Worm (Caenorhabditis elegans) whole organism, midembryonic: ENCODE data around the gene cyp-35A5.

Source experiments
- T22C8.4 ChIP-seq: fragments of 200-800 bp; sonication (Bioruptor generic); IDR thresholded peaks from 2 replicates; pipeline ENCODE4 v1.3.6; 2022; ENCODE audit warnings: missing genetic modification characterization, missing compliant biosample characterization
- flt-1 ChIP-seq: fragments of 200-800 bp; sonication (Bioruptor generic); IDR thresholded peaks from 2 replicates; pipeline ENCODE4 v1.3.6; 2022; ENCODE audit warnings: missing genetic modification characterization, missing compliant biosample characterization
- med-1 ChIP-seq: sonication (generic microtip); optimal IDR thresholded peaks from 2 replicates; lab custom pipeline; 2017; ENCODE audit warnings: missing genetic modification characterization, mild to moderate bottlenecking, missing compliant biosample characterization, antibody characterized with exemption, missing genetic modification reagents; ENCODE audit not compliant: insufficient read depth
- tab-1 ChIP-seq: fragments of 200-800 bp; sonication (Bioruptor generic); IDR thresholded peaks from 2 replicates; pipeline ENCODE4 v1.3.6; 2022; ENCODE audit warnings: missing genetic modification characterization, missing compliant biosample characterization
- ztf-23 ChIP-seq: fragments of 200-800 bp; sonication (Bioruptor generic); IDR thresholded peaks from 2 replicates; pipeline ENCODE4 v1.3.6; 2022; ENCODE audit warnings: missing genetic modification reagents, missing genetic modification characterization, missing compliant biosample characterization

DNA sequence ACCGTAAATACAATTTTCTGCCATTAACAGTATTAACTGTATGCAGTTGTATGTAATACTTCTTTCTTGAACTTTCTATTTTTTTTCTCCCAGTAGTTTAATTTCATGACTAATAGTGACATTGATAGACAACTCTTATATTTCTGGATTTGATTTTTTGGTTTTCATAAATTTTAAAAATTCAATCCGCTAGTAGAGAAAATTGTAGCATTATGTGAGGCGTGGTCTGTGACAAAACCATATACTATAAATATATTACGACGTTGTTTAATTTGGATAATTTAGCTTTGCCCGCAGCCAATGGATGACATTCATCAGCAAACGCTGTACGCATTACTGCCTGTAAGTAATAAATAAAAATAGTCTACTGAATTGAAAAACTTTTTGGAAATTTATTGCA lies 7.0 kb upstream of the cyp-35A5 start, which contains the start of gene srx-64:
- no peak for TF ChIP-seq med-1 (GFP tag; lab: Kevin White, UChicago)
- no peak for TF ChIP-seq tab-1 (GFP tag; lab: Robert Waterston, UW)
- no peak for TF ChIP-seq T22C8.4 (GFP tag; lab: Robert Waterston, UW)
- TF ChIP-seq flt-1 (GFP tag; lab: Robert Waterston, UW) = no peak
- TF ChIP-seq ztf-23 = no peak
